Fruit fly (Drosophila melanogaster): ENCODE data around the gene ovo.

Gene ovo

dm6 chrX:5095620-5096019, 47.5 kb downstream of the ovo start (continued):
- TF ChIP-seq CG13424 (tag; optimal IDR thresholded peaks at IDR 0.05) (peak; percentile 50), CG3995 (GFP tag; optimal IDR thresholded peaks at IDR 0.05) (no peak), CG2875 (GFP tag; optimal IDR thresholded peaks at IDR 0.05) (no peak), Fer3 (tag; optimal IDR thresholded peaks at IDR 0.05) (peak; percentile 47), CG16813 (GFP tag; IDR thresholded peaks at IDR 0.05; ENCODE audit: partially characterized antibody) (no peak), nom (GFP tag; optimal IDR thresholded peaks at IDR 0.05) (no peak), sob (GFP tag; IDR thresholded peaks at IDR 0.05) (no peak), Taf1 (GFP tag; IDR thresholded peaks at IDR 0.05) (no peak), E2f2 (GFP tag; IDR thresholded peaks at IDR 0.05) (peak; percentile 21; the same call in 1 of the 2 replicates), Lim3 (GFP tag; IDR thresholded peaks at IDR 0.05) (no peak), al (GFP tag; IDR thresholded peaks at IDR 0.05) (no peak), CG3726 (GFP tag; IDR thresholded peaks at IDR 0.05) (no peak), CG17359 (tag; optimal IDR thresholded peaks at IDR 0.05) (peak; percentile 42), CG10959 (GFP tag; IDR thresholded peaks at IDR 0.05) (no peak), slbo (GFP tag; IDR thresholded peaks at IDR 0.05) (peak; percentile 46; the same call in 1 of the 2 replicates), cg (GFP tag; optimal IDR thresholded peaks at IDR 0.05) (no peak), CG15479 (GFP tag; optimal IDR thresholded peaks at IDR 0.05) (no peak), Pdp1 (GFP tag; optimal IDR thresholded peaks at IDR 0.05) (no peak), CG6689 (GFP tag; IDR thresholded peaks at IDR 0.05) (0 out of 2 replicates have a peak, but pooled peaks have one; percentile 35), CG1529 (GFP tag; optimal IDR thresholded peaks at IDR 0.05) (no peak), Mad (GFP tag; optimal IDR thresholded peaks at IDR 0.05) (no peak), kah (GFP tag; optimal IDR thresholded peaks at IDR 0.05) (no peak), fd96Cb (tag; optimal IDR thresholded peaks at IDR 0.05) (peak; percentile 22), NK7.1 (GFP tag; optimal IDR thresholded peaks at IDR 0.05) (no peak), CG3281 (GFP tag; optimal IDR thresholded peaks at IDR 0.05) (peak; percentile 36), CG17802 (tag; optimal IDR thresholded peaks at IDR 0.05) (no peak), sna (GFP tag; IDR thresholded peaks at IDR 0.05; ENCODE audit: partially characterized antibody) (no peak), Hr39 (optimal IDR thresholded peaks at IDR 0.05) (no peak), CG9437 (GFP tag; optimal IDR thresholded peaks at IDR 0.05) (peak; percentile 44), CG10147 (GFP tag; optimal IDR thresholded peaks at IDR 0.05) (no peak), CG12942 (GFP tag; optimal IDR thresholded peaks at IDR 0.05) (no peak), CG14050 (GFP tag; IDR thresholded peaks at IDR 0.05) (no peak), CG14965 (GFP tag; optimal IDR thresholded peaks at IDR 0.05; ENCODE audit: borderline replicate concordance) (no peak), CG2199 (GFP tag; IDR thresholded peaks at IDR 0.05) (no peak), CG2712 (tag; optimal IDR thresholded peaks at IDR 0.05) (peak; percentile 47), bsh (GFP tag; optimal IDR thresholded peaks at IDR 0.05) (peak in 1 of 2 experiments; percentile 55), CG6813 (GFP tag; optimal IDR thresholded peaks at IDR 0.05) (peak; percentile 17), Hey (tag; optimal IDR thresholded peaks at IDR 0.05) (no peak), CG10209 (GFP tag; optimal IDR thresholded peaks at IDR 0.05) (no peak), bcd (GFP tag; optimal IDR thresholded peaks at IDR 0.05) (peak; percentile 6), CG17328 (GFP tag; IDR thresholded peaks at IDR 0.05) (no peak), CG7786 (GFP tag; optimal IDR thresholded peaks at IDR 0.05) (no peak), Usf (GFP tag; optimal IDR thresholded peaks at IDR 0.05) (no peak), Nf-YC (tag; optimal IDR thresholded peaks at IDR 0.05) (no peak), CG34376 (GFP tag; optimal IDR thresholded peaks at IDR 0.05) (no peak), CG12104 (GFP tag; optimal IDR thresholded peaks at IDR 0.05) (no peak), sima (GFP tag; optimal IDR thresholded peaks at IDR 0.05) (no peak), CG9215 (GFP tag; IDR thresholded peaks at IDR 0.05) (no peak), chinmo (GFP tag; IDR thresholded peaks at IDR 0.05; ENCODE audit: partially characterized antibody) (no peak), CG12155 (GFP tag; optimal IDR thresholded peaks at IDR 0.05) (no peak), Hr78 (GFP tag; optimal IDR thresholded peaks at IDR 0.05) (no peak)

Data from whole organism, embryonic.